Fruit fly (Drosophila melanogaster) whole organism, embryonic: ENCODE measurements around the gene Ptpmeg2.
A peak's percentile ranks its signal among the peaks of the same experiment; 100 is the strongest.

Experiments used
- BEAF-32 ChIP-seq: fragments of 200-800 bp; sonication (Bioruptor generic); optimal IDR thresholded peaks from 3 replicates; lab custom pipeline; 2017; ENCODE audit warnings: missing biosample characterization, missing genetic modification characterization, mild to moderate bottlenecking, moderate library complexity, missing genetic modification reagents
- CG10147 ChIP-seq: fragments of 200-800 bp; sonication (Bioruptor generic); optimal IDR thresholded peaks from 2 replicates; lab custom pipeline; 2019; ENCODE audit warnings: missing biosample characterization, mild to moderate bottlenecking, missing genetic modification characterization, moderate library complexity
- CG10565 ChIP-seq: fragments of 200-800 bp; sonication (Bioruptor generic); optimal IDR thresholded peaks from 3 replicates; lab custom pipeline; 2016; ENCODE audit warnings: missing biosample characterization, mild to moderate bottlenecking, missing genetic modification characterization
- CG11723 ChIP-seq: fragments of 200-800 bp; sonication (Bioruptor generic); optimal IDR thresholded peaks from 2 replicates; lab custom pipeline; 2017; ENCODE audit warnings: missing biosample characterization, mild to moderate bottlenecking, missing genetic modification characterization
- CG17359 ChIP-seq: fragments of 200-800 bp; sonication (Bioruptor generic); optimal IDR thresholded peaks from 3 replicates; lab custom pipeline; 2018; ENCODE audit warnings: missing biosample characterization, mild to moderate bottlenecking, missing genetic modification characterization, moderate library complexity
- CG17829 ChIP-seq: fragments of 200-800 bp; optimal IDR thresholded peaks from 2 replicates; lab custom pipeline; 2019; ENCODE audit warnings: missing biosample characterization, mild to moderate bottlenecking, missing genetic modification characterization, moderate library complexity
- CG30020 ChIP-seq: fragments of 200-800 bp; optimal IDR thresholded peaks from 2 replicates; lab custom pipeline; 2019; ENCODE audit warnings: missing biosample characterization, mild to moderate bottlenecking, missing genetic modification characterization, moderate library complexity
- CG32772 ChIP-seq: fragments of 200-800 bp; sonication (Bioruptor generic); IDR thresholded peaks from 2 replicates; pipeline ENCODE4 v1.3.6; 2022; ENCODE audit warnings: missing biosample characterization, missing genetic modification characterization
- CG34422 ChIP-seq: fragments of 200-800 bp; sonication (Bioruptor generic); IDR thresholded peaks from 3 replicates; pipeline ENCODE4 v1.3.6; 2022; ENCODE audit warnings: missing biosample characterization, missing genetic modification characterization
- CG4730 ChIP-seq: fragments of 200-800 bp; sonication (Bioruptor generic); IDR thresholded peaks from 2 replicates; pipeline ENCODE4 v1.3.6; 2022; ENCODE audit warnings: missing biosample characterization, missing genetic modification characterization
- CG8089 ChIP-seq: fragments of 200-800 bp; sonication (Bioruptor generic); optimal IDR thresholded peaks from 3 replicates; lab custom pipeline; 2016; ENCODE audit warnings: missing biosample characterization, missing genetic modification characterization
- CG8290 ChIP-seq, 3 experiments: fragments of 200-800 bp; sonication (Bioruptor generic); optimal IDR thresholded peaks; 2 replicates each; lab custom pipeline; 2016 to 2019; ENCODE audit warnings: missing biosample characterization in 3 of 3, missing genetic modification characterization in 3 of 3, mild to moderate bottlenecking in 2 of 3, moderate library complexity in 1 of 3
- CG8359 ChIP-seq: fragments of 200-800 bp; sonication (Bioruptor generic); optimal IDR thresholded peaks from 2 replicates; lab custom pipeline; 2017; ENCODE audit warnings: missing biosample characterization, mild to moderate bottlenecking, missing genetic modification characterization, borderline replicate concordance
- CG8924 ChIP-seq: fragments of 200-800 bp; optimal IDR thresholded peaks from 3 replicates; lab custom pipeline; 2019; ENCODE audit warnings: missing biosample characterization, mild to moderate bottlenecking, missing genetic modification characterization, moderate library complexity
- CG9797 ChIP-seq: fragments of 200-800 bp; sonication (Bioruptor generic); optimal IDR thresholded peaks from 3 replicates; lab custom pipeline; 2018; ENCODE audit warnings: missing biosample characterization, mild to moderate bottlenecking, missing genetic modification characterization
- CoRest ChIP-seq: fragments of 200-800 bp; sonication (Bioruptor generic); optimal IDR thresholded peaks from 3 replicates; lab custom pipeline; 2018; ENCODE audit warnings: missing biosample characterization, mild to moderate bottlenecking, missing genetic modification characterization, moderate library complexity
- E2f2 ChIP-seq: fragments of 200-800 bp; sonication (Bioruptor generic); IDR thresholded peaks from 2 replicates; pipeline ENCODE4 v1.3.6; 2022; ENCODE audit warnings: missing biosample characterization, missing genetic modification characterization
- HmgZ ChIP-seq: fragments of 200-800 bp; sonication (Bioruptor generic); optimal IDR thresholded peaks from 2 replicates; lab custom pipeline; 2018; ENCODE audit warnings: missing biosample characterization, mild to moderate bottlenecking, missing genetic modification characterization
- Lim3 ChIP-seq: fragments of 200-800 bp; sonication (Bioruptor generic); IDR thresholded peaks from 2 replicates; pipeline ENCODE4 v1.3.6; 2022; ENCODE audit warnings: missing biosample characterization, missing genetic modification characterization
- Myb ChIP-seq: fragments of 200-800 bp; sonication (Bioruptor generic); optimal IDR thresholded peaks from 2 replicates; lab custom pipeline; 2016; ENCODE audit warnings: missing biosample characterization, missing genetic modification characterization
- Opbp ChIP-seq: fragments of 200-800 bp; sonication (Bioruptor generic); IDR thresholded peaks from 3 replicates; pipeline ENCODE4 v1.3.6; 2022; ENCODE audit warnings: missing biosample characterization, missing genetic modification characterization; ENCODE audit not compliant: partially characterized antibody
- Pdp1 ChIP-seq, 2 experiments: fragments of 200-800 bp; sonication (Bioruptor generic); optimal IDR thresholded peaks; 3 replicates each; lab custom pipeline; 2016; ENCODE audit warnings: missing biosample characterization in 2 of 2, missing genetic modification characterization in 2 of 2, mild to moderate bottlenecking in 1 of 2, moderate library complexity in 1 of 2
- Sox100B ChIP-seq: fragments of 200-800 bp; sonication (Bioruptor generic); optimal IDR thresholded peaks from 3 replicates; lab custom pipeline; 2018; ENCODE audit warnings: missing biosample characterization, mild to moderate bottlenecking, missing genetic modification characterization
- Sox102F ChIP-seq: fragments of 200-800 bp; sonication (Bioruptor generic); optimal IDR thresholded peaks from 2 replicates; lab custom pipeline; 2018; ENCODE audit warnings: missing biosample characterization, mild to moderate bottlenecking, missing genetic modification characterization, moderate library complexity
- Sry-δ ChIP-seq: fragments of 200-800 bp; sonication (Bioruptor generic); optimal IDR thresholded peaks from 2 replicates; lab custom pipeline; 2016; ENCODE audit warnings: missing biosample characterization, missing genetic modification characterization
- TFAM ChIP-seq: fragments of 200-800 bp; sonication (Bioruptor generic); optimal IDR thresholded peaks from 2 replicates; lab custom pipeline; 2017; ENCODE audit warnings: missing biosample characterization, missing genetic modification characterization, inconsistent platforms
- amos ChIP-seq: fragments of 200-800 bp; sonication (Bioruptor generic); IDR thresholded peaks from 2 replicates; pipeline ENCODE4 v1.3.6; 2022; ENCODE audit warnings: missing biosample characterization, missing genetic modification characterization; ENCODE audit not compliant: partially characterized antibody
- ap ChIP-seq: fragments of 200-800 bp; sonication (Bioruptor generic); IDR thresholded peaks from 2 replicates; pipeline ENCODE4 v1.3.6; 2022; ENCODE audit warnings: missing biosample characterization, missing genetic modification characterization
- ase ChIP-seq: fragments of 200-800 bp; sonication (Bioruptor generic); IDR thresholded peaks from 3 replicates; pipeline ENCODE4 v1.3.6; 2022; ENCODE audit warnings: missing biosample characterization, missing genetic modification characterization
- crp ChIP-seq, 2 experiments: fragments of 200-800 bp; sonication (Bioruptor generic); optimal IDR thresholded peaks; 2 replicates in 1 of 2; 3 replicates in 1 of 2; lab custom pipeline; 2017; ENCODE audit warnings: missing biosample characterization in 2 of 2, missing genetic modification characterization in 2 of 2, mild to moderate bottlenecking in 1 of 2, moderate library complexity in 1 of 2
- eve ChIP-seq, 2 experiments: fragments of >200 bp; optimal IDR thresholded peaks; 2 replicates each; lab custom pipeline; 2017; ENCODE audit warnings: missing biosample characterization in 2 of 2, missing genetic modification characterization in 2 of 2
- gt ChIP-seq: fragments of 200-800 bp; sonication (Bioruptor generic); IDR thresholded peaks from 2 replicates; pipeline ENCODE4 v1.3.6; 2022; ENCODE audit warnings: missing biosample characterization, missing genetic modification characterization
- kah ChIP-seq: fragments of 200-800 bp; sonication (Bioruptor generic); optimal IDR thresholded peaks from 2 replicates; lab custom pipeline; 2018; ENCODE audit warnings: missing biosample characterization, mild to moderate bottlenecking, missing genetic modification characterization
- lilli ChIP-seq: fragments of 200-800 bp; sonication (Bioruptor generic); optimal IDR thresholded peaks from 3 replicates; lab custom pipeline; 2016; ENCODE audit warnings: missing biosample characterization, missing genetic modification characterization
- mam ChIP-seq: fragments of 200-800 bp; sonication (Bioruptor generic); optimal IDR thresholded peaks from 3 replicates; lab custom pipeline; 2016; ENCODE audit warnings: missing biosample characterization, missing genetic modification characterization
- otp ChIP-seq: fragments of 200-800 bp; sonication (Bioruptor generic); IDR thresholded peaks from 3 replicates; pipeline ENCODE4, ENCODE4 v1.3.6; 2022; ENCODE audit warnings: missing biosample characterization, missing genetic modification characterization
- phol ChIP-seq: fragments of 200-800 bp; sonication (Bioruptor generic); optimal IDR thresholded peaks from 3 replicates; lab custom pipeline; 2018; ENCODE audit warnings: missing biosample characterization, mild to moderate bottlenecking, missing genetic modification characterization, moderate library complexity
- ro ChIP-seq: fragments of 200-800 bp; sonication (Bioruptor generic); IDR thresholded peaks from 2 replicates; pipeline ENCODE4 v1.3.6; 2022; ENCODE audit warnings: missing biosample characterization, missing genetic modification characterization
- row ChIP-seq: fragments of 200-800 bp; sonication (Bioruptor generic); IDR thresholded peaks from 3 replicates; pipeline ENCODE4 v1.3.6; 2022; ENCODE audit warnings: missing biosample characterization, missing genetic modification characterization
- sima ChIP-seq: fragments of 200-800 bp; sonication (Bioruptor generic); optimal IDR thresholded peaks from 2 replicates; lab custom pipeline; 2016; ENCODE audit warnings: missing biosample characterization, missing genetic modification characterization
- sisA ChIP-seq: fragments of 200-800 bp; sonication (Bioruptor generic); IDR thresholded peaks from 2 replicates; pipeline ENCODE4 v1.3.6; 2022; ENCODE audit warnings: missing biosample characterization, missing genetic modification characterization
- sqz ChIP-seq: fragments of 200-800 bp; sonication (Bioruptor generic); optimal IDR thresholded peaks from 3 replicates; lab custom pipeline; 2018; ENCODE audit warnings: missing biosample characterization, mild to moderate bottlenecking, missing genetic modification characterization
- sug ChIP-seq: fragments of 200-800 bp; optimal IDR thresholded peaks from 2 replicates; lab custom pipeline; 2019; ENCODE audit warnings: missing biosample characterization, mild to moderate bottlenecking, missing genetic modification characterization, moderate library complexity
- tgo ChIP-seq: fragments of 200-800 bp; sonication (Bioruptor generic); IDR thresholded peaks from 3 replicates; pipeline ENCODE4 v1.3.6; 2022; ENCODE audit warnings: missing biosample characterization, missing genetic modification characterization
- tll ChIP-seq, 2 experiments: fragments of 200-800 bp in 1 of 2; fragments of >200 bp in 1 of 2; sonication (Bioruptor generic) in 1 of 2; optimal IDR thresholded peaks; 2 replicates each; lab custom pipeline; 2017 to 2019; ENCODE audit warnings: missing biosample characterization in 2 of 2, missing genetic modification characterization in 2 of 2, mild to moderate bottlenecking in 1 of 2, moderate library complexity in 1 of 2
- trem ChIP-seq: fragments of 200-800 bp; optimal IDR thresholded peaks from 3 replicates; lab custom pipeline; 2019; ENCODE audit warnings: missing biosample characterization, mild to moderate bottlenecking, missing genetic modification characterization, moderate library complexity
- usp ChIP-seq: fragments of >200 bp; optimal IDR thresholded peaks from 2 replicates; lab custom pipeline; 2017; ENCODE audit warnings: missing biosample characterization, missing genetic modification characterization
- vfl ChIP-seq: fragments of 200-800 bp; sonication (Bioruptor generic); optimal IDR thresholded peaks from 2 replicates; lab custom pipeline; 2016; ENCODE audit warnings: missing biosample characterization, missing genetic modification characterization
- vvl ChIP-seq: fragments of 200-800 bp; sonication (Bioruptor generic); IDR thresholded peaks from 2 replicates; pipeline ENCODE4 v1.3.6; 2022; ENCODE audit warnings: missing biosample characterization, missing genetic modification characterization

Ptpmeg2 gene

dm6 chrX:9608727-9609419 lies 50.1 kb downstream of the Ptpmeg2 start, which contains the start of the genes LysRS and Hecw (continued):
- 0 out of 2 replicates have a peak, but pooled peaks have one; percentile 19 for TF ChIP-seq vvl (GFP tag; lab: Robert Waterston, UW)
- no peak for TF ChIP-seq ro
- peak; percentile 92 for TF ChIP-seq sqz (GFP tag; lab: Kevin White, UChicago)
- 0 out of 3 replicates have a peak, but pooled peaks have one; percentile 12 for TF ChIP-seq row
- no peak for TF ChIP-seq TFAM (GFP tag; lab: Kevin White, UChicago)
- TF ChIP-seq otp: no peak
- peak in 1 of 2 experiments; percentile 42 for TF ChIP-seq crp (GFP tag; optimal IDR thresholded peaks at IDR 0.05; lab: Kevin White, UChicago)
- TF ChIP-seq Myb (GFP tag; lab: Kevin White, UChicago): peak; percentile 58
- no peak for TF ChIP-seq vfl
- TF ChIP-seq CG11723 (GFP tag; lab: Kevin White, UChicago): no peak
- TF ChIP-seq eve (GFP tag; optimal IDR thresholded peaks at IDR 0.05; lab: Kevin White, UChicago): no peak
- TF ChIP-seq HmgZ (tag; lab: Kevin White, UChicago): peak; percentile 44
- no peak for TF ChIP-seq sisA (GFP tag; lab: Robert Waterston, UW)
- peak; percentile 25 for TF ChIP-seq CG17829 (tag; lab: Kevin White, UChicago)
- no peak for TF ChIP-seq Lim3 (GFP tag; lab: Robert Waterston, UW)
- peak; percentile 82 for TF ChIP-seq CG17359 (tag; lab: Kevin White, UChicago)
- no peak for TF ChIP-seq CG34422 (GFP tag; lab: Robert Waterston, UW)
- TF ChIP-seq lilli: peak; percentile 24
- peak; percentile 70 for TF ChIP-seq E2f2 (GFP tag; lab: Robert Waterston, UW)
- TF ChIP-seq usp (GFP tag; lab: Kevin White, UChicago): no peak
- peak; percentile 34 for TF ChIP-seq CoRest
- no peak for TF ChIP-seq Sox102F (GFP tag; lab: Kevin White, UChicago)
- peak in 1 of 2 experiments; percentile 39 for TF ChIP-seq Pdp1 (GFP tag; optimal IDR thresholded peaks at IDR 0.05; lab: Kevin White, UChicago)
- TF ChIP-seq kah (GFP tag; lab: Kevin White, UChicago): no peak
- TF ChIP-seq CG8359 (GFP tag; lab: Kevin White, UChicago): no peak
- TF ChIP-seq phol (tag; lab: Kevin White, UChicago): peak; percentile 36
- peak; percentile 49 for TF ChIP-seq Sry-δ
- peak; percentile 84 for TF ChIP-seq CG9797 (GFP tag; lab: Kevin White, UChicago)
- no peak for TF ChIP-seq ase (GFP tag; lab: Robert Waterston, UW)
- peak; percentile 63 for TF ChIP-seq BEAF-32 (GFP tag; lab: Kevin White, UChicago)
- peak; percentile 9 for TF ChIP-seq CG30020 (tag; lab: Kevin White, UChicago)
- TF ChIP-seq gt (GFP tag; lab: Robert Waterston, UW): no peak
- no peak for TF ChIP-seq sima (GFP tag; lab: Kevin White, UChicago)
- no peak for TF ChIP-seq CG10147
- no peak for TF ChIP-seq Sox100B (GFP tag; lab: Kevin White, UChicago)
- no peak for TF ChIP-seq ap
- TF ChIP-seq tll (GFP tag; optimal IDR thresholded peaks at IDR 0.05; lab: Kevin White, UChicago): no peak
- peak; percentile 90 for TF ChIP-seq CG32772 (GFP tag; lab: Robert Waterston, UW)
- TF ChIP-seq CG8089 (GFP tag; lab: Kevin White, UChicago): no peak
- peak; percentile 42 for TF ChIP-seq sug
- TF ChIP-seq mam (GFP tag; lab: Kevin White, UChicago): no peak
- TF ChIP-seq Opbp (GFP tag; lab: Robert Waterston, UW): 0 out of 3 replicates have a peak, but pooled peaks have one; percentile 34
- no peak for TF ChIP-seq CG4730 (GFP tag; lab: Robert Waterston, UW)
- TF ChIP-seq CG8924 (tag; lab: Kevin White, UChicago): no peak
- TF ChIP-seq tgo: no peak
- no peak for TF ChIP-seq CG10565
- TF ChIP-seq CG8290 (GFP tag; optimal IDR thresholded peaks at IDR 0.05; lab: Kevin White, UChicago): peak; percentile 27
- no peak for TF ChIP-seq CG8290 (tag; optimal IDR thresholded peaks at IDR 0.05; lab: Kevin White, UChicago)
- TF ChIP-seq trem (tag; lab: Kevin White, UChicago): peak; percentile 50
- peak; percentile 49; the same call in 1 of the 2 replicates for TF ChIP-seq amos
